Worm (Caenorhabditis elegans) whole organism, L3 larva: Measurements from ENCODE around the gene R102.11.

Experiments
- R02D3.7 ChIP-seq: fragments of 150-350 bp; optimal IDR thresholded peaks from 2 replicates; lab custom pipeline; 2014; ENCODE audit warnings: missing biosample characterization, missing genetic modification characterization
- ZK546.5 ChIP-seq: sonication (generic microtip); optimal IDR thresholded peaks from 2 replicates; lab custom pipeline; 2017; ENCODE audit warnings: missing biosample characterization, missing genetic modification characterization
- aly-2 ChIP-seq: fragments of 150-350 bp; optimal IDR thresholded peaks from 2 replicates; lab custom pipeline; 2014; ENCODE audit warnings: missing biosample characterization, missing genetic modification characterization
- ama-1 ChIP-seq: fragments of 150-350 bp; optimal IDR thresholded peaks from 2 replicates; lab custom pipeline; 2018
- ceh-28 ChIP-seq: fragments of 150-350 bp; optimal IDR thresholded peaks from 2 replicates; lab custom pipeline; 2014; ENCODE audit warnings: missing biosample characterization, missing genetic modification reagents, missing genetic modification characterization
- ceh-82 ChIP-seq: fragments of 150-350 bp; optimal IDR thresholded peaks from 2 replicates; lab custom pipeline; 2014; ENCODE audit warnings: missing biosample characterization, missing genetic modification characterization
- ceh-9 ChIP-seq: sonication (generic microtip); optimal IDR thresholded peaks from 2 replicates; lab custom pipeline; 2018; ENCODE audit warnings: missing biosample characterization, missing genetic modification characterization
- egl-27 ChIP-seq: sonication (generic microtip); optimal IDR thresholded peaks from 4 replicates; lab custom pipeline; 2017; ENCODE audit warnings: missing biosample characterization, missing genetic modification reagents, missing genetic modification characterization
- elt-2 ChIP-seq: sonication (generic microtip); optimal IDR thresholded peaks from 2 replicates; lab custom pipeline; 2016; ENCODE audit warnings: missing genetic modification reagents, mild to moderate bottlenecking, missing genetic modification characterization, missing compliant biosample characterization
- elt-3 ChIP-seq, 3 experiments: fragments of 150-350 bp in 1 of 3; sonication (generic microtip) in 2 of 3; optimal IDR thresholded peaks; 2 replicates in 2 of 3; 4 replicates in 1 of 3; lab custom pipeline; 2014 to 2017; ENCODE audit warnings: missing biosample characterization in 3 of 3, missing genetic modification characterization in 3 of 3
- eor-1 ChIP-seq, 2 experiments: fragments of 150-350 bp; optimal IDR thresholded peaks; 2 replicates each; lab custom pipeline; 2014 to 2018; ENCODE audit warnings: missing biosample characterization in 2 of 2, missing genetic modification characterization in 2 of 2
- fkh-10 ChIP-seq: sonication (generic microtip); optimal IDR thresholded peaks from 2 replicates; lab custom pipeline; 2017; ENCODE audit warnings: missing biosample characterization, missing genetic modification reagents, missing genetic modification characterization
- fkh-2 ChIP-seq: fragments of 150-350 bp; optimal IDR thresholded peaks from 2 replicates; lab custom pipeline; 2014; ENCODE audit warnings: missing biosample characterization, missing genetic modification reagents, missing genetic modification characterization
- fos-1 ChIP-seq: fragments of 150-350 bp; optimal IDR thresholded peaks from 2 replicates; lab custom pipeline; 2014; ENCODE audit warnings: missing biosample characterization, missing genetic modification characterization
- jun-1 ChIP-seq: fragments of 150-350 bp; optimal IDR thresholded peaks from 2 replicates; lab custom pipeline; 2014; ENCODE audit warnings: missing biosample characterization, missing genetic modification reagents, missing genetic modification characterization
- lin-15B ChIP-seq: fragments of 150-350 bp; optimal IDR thresholded peaks from 2 replicates; lab custom pipeline; 2014; ENCODE audit warnings: missing biosample characterization, missing genetic modification characterization
- lin-39 ChIP-seq: fragments of 150-350 bp; optimal IDR thresholded peaks from 2 replicates; lab custom pipeline; 2018; ENCODE audit warnings: missing biosample characterization, missing genetic modification reagents, missing genetic modification characterization
- mml-1 ChIP-seq: fragments of 150-350 bp; sonication (generic microtip); optimal IDR thresholded peaks from 3 replicates; lab custom pipeline; 2014; ENCODE audit warnings: missing biosample characterization, missing genetic modification characterization
- nfya-1 ChIP-seq: sonication (generic microtip); optimal IDR thresholded peaks from 2 replicates; lab custom pipeline; 2017; ENCODE audit warnings: missing genetic modification characterization, mild to moderate bottlenecking, missing compliant biosample characterization, antibody characterized with exemption, moderate library complexity; ENCODE audit not compliant: insufficient read depth
- nhr-11 ChIP-seq: fragments of 150-350 bp; optimal IDR thresholded peaks from 2 replicates; lab custom pipeline; 2014; ENCODE audit warnings: missing biosample characterization, missing genetic modification characterization
- nhr-12 ChIP-seq: fragments of 150-350 bp; optimal IDR thresholded peaks from 2 replicates; lab custom pipeline; 2014; ENCODE audit warnings: missing biosample characterization, missing genetic modification characterization
- nhr-23 ChIP-seq: fragments of 150-350 bp; optimal IDR thresholded peaks from 2 replicates; lab custom pipeline; 2014; ENCODE audit warnings: missing biosample characterization, missing genetic modification reagents, missing genetic modification characterization
- nhr-237 ChIP-seq: fragments of 150-350 bp; optimal IDR thresholded peaks from 2 replicates; lab custom pipeline; 2014; ENCODE audit warnings: missing biosample characterization, missing genetic modification characterization
- nhr-28 ChIP-seq: fragments of 150-350 bp; optimal IDR thresholded peaks from 2 replicates; lab custom pipeline; 2014; ENCODE audit warnings: missing biosample characterization, missing genetic modification characterization
- nhr-43 ChIP-seq: sonication (generic microtip); optimal IDR thresholded peaks from 2 replicates; lab custom pipeline; 2016; ENCODE audit warnings: mild to moderate bottlenecking, missing genetic modification characterization, missing compliant biosample characterization; ENCODE audit not compliant: poor library complexity, severe bottlenecking
- nhr-77 ChIP-seq: fragments of 150-350 bp; optimal IDR thresholded peaks from 2 replicates; lab custom pipeline; 2014; ENCODE audit warnings: missing biosample characterization, missing genetic modification characterization
- pha-4 ChIP-seq: fragments of 150-350 bp; optimal IDR thresholded peaks from 2 replicates; lab custom pipeline; 2014; ENCODE audit warnings: missing biosample characterization, missing genetic modification reagents, missing genetic modification characterization
- pqm-1 ChIP-seq: fragments of 150-350 bp; optimal IDR thresholded peaks from 2 replicates; lab custom pipeline; 2017; ENCODE audit warnings: missing biosample characterization, missing genetic modification characterization, inconsistent platforms
- sea-2 ChIP-seq: fragments of 150-350 bp; sonication (generic microtip); optimal IDR thresholded peaks from 4 replicates; lab custom pipeline; 2014; ENCODE audit warnings: missing biosample characterization, missing genetic modification reagents, missing genetic modification characterization
- skn-1 ChIP-seq: fragments of 150-350 bp; optimal IDR thresholded peaks from 2 replicates; lab custom pipeline; 2014; ENCODE audit warnings: missing biosample characterization, missing genetic modification characterization
- snpc-4 ChIP-seq: fragments of 150-350 bp; optimal IDR thresholded peaks from 2 replicates; lab custom pipeline; 2014; ENCODE audit warnings: missing biosample characterization, missing genetic modification characterization
- tbx-2 ChIP-seq: sonication (generic microtip); optimal IDR thresholded peaks from 2 replicates; lab custom pipeline; 2016; ENCODE audit warnings: mild to moderate bottlenecking, missing genetic modification characterization, missing compliant biosample characterization
- unc-39 ChIP-seq: sonication (generic microtip); optimal IDR thresholded peaks from 4 replicates; lab custom pipeline; 2017; ENCODE audit warnings: missing biosample characterization, missing genetic modification characterization
- unc-62 ChIP-seq: fragments of 150-350 bp; sonication (generic microtip); optimal IDR thresholded peaks from 4 replicates; lab custom pipeline; 2014; ENCODE audit warnings: missing biosample characterization, missing genetic modification reagents, missing genetic modification characterization
- zag-1 ChIP-seq: fragments of 150-350 bp; optimal IDR thresholded peaks from 2 replicates; lab custom pipeline; 2014; ENCODE audit warnings: missing biosample characterization, missing genetic modification characterization
- ztf-11 ChIP-seq: fragments of 150-350 bp; optimal IDR thresholded peaks from 2 replicates; lab custom pipeline; 2014; ENCODE audit warnings: missing biosample characterization, missing genetic modification characterization
- ztf-4 ChIP-seq: fragments of 150-350 bp; optimal IDR thresholded peaks from 2 replicates; lab custom pipeline; 2014; ENCODE audit warnings: missing biosample characterization, missing genetic modification characterization

R102.11 gene

DNA sequence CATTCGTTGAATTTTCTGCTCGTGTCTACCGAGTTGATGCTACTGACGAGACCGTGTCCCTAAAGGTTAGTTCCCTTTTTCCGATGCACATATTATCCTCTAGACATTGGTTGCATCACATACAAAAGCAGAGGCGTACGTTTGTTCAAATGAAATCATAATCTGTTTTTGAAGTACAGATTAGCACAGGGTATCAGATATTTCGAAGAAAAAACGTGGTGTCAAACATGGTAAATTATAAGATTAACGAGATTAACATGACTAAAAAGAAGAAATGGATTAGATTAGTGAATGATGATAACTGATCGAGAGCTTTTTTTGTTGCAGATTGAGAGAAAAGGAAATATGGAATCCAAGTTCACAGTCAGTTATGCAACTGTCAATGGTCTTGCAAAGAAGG lies 19.3 kb upstream of the R102.11 start:
- TF ChIP-seq aly-2 (tag; lab: Kevin White, UChicago), result no peak
- TF ChIP-seq skn-1 (tag; lab: Kevin White, UChicago), result no peak
- no peak for TF ChIP-seq ama-1 (lab: Kevin White, UChicago)
- no peak for TF ChIP-seq nhr-77 (tag; lab: Kevin White, UChicago)
- no peak for TF ChIP-seq elt-3 (tag; optimal IDR thresholded peaks at IDR 0.05; lab: Kevin White, UChicago)
- no peak for TF ChIP-seq egl-27
- TF ChIP-seq fkh-2 (tag; lab: Kevin White, UChicago), result no peak
- TF ChIP-seq nhr-23 (tag; lab: Kevin White, UChicago), result no peak
- no peak for TF ChIP-seq sea-2 (GFP tag; lab: Kevin White, UChicago)
- no peak for TF ChIP-seq fos-1 (tag; lab: Kevin White, UChicago)
- TF ChIP-seq ceh-82 (tag; lab: Kevin White, UChicago), result no peak
- no peak for TF ChIP-seq unc-39 (tag; lab: Kevin White, UChicago)
- TF ChIP-seq nhr-43 (tag; lab: Kevin White, UChicago), result no peak
- TF ChIP-seq ZK546.5 (tag; lab: Kevin White, UChicago), result no peak
- TF ChIP-seq nfya-1 (tag; lab: Kevin White, UChicago), result no peak
- no peak for TF ChIP-seq unc-62 (GFP tag; lab: Kevin White, UChicago)
- no peak for TF ChIP-seq eor-1 (tag; optimal IDR thresholded peaks at IDR 0.05; lab: Kevin White, UChicago)
- TF ChIP-seq ztf-4 (tag; lab: Kevin White, UChicago), result no peak
- TF ChIP-seq nhr-11, result no peak
- no peak for TF ChIP-seq jun-1 (tag; lab: Kevin White, UChicago)

DNA sequence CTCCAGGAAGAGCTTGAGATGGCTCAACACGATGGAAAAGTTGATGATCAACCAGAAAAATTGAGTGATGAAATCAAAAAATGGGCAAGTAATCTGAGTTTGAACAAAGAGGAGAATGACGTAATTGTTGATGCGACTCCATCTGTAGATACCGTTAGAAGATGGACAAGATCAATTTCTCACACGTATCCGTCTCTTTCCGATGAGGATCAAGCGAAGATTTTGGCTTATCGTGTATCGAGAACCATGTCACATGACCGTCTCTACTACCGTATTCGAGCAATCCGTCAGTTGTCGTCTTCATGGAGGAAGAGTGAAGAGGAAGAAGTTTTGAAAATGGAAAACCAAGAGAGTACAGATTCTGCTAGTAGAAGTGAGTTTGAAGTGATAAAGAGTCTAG lies 18.5 kb upstream of the R102.11 start:
- TF ChIP-seq lin-15B (tag; lab: Kevin White, UChicago) (no peak), nhr-11 (no peak), fos-1 (tag; lab: Kevin White, UChicago) (no peak), nhr-12 (tag; lab: Kevin White, UChicago) (no peak), fkh-10 (GFP tag; lab: Kevin White, UChicago) (no peak), ceh-9 (no peak)
- TF ChIP-seq, all 47 proteins: peak for 0

DNA sequence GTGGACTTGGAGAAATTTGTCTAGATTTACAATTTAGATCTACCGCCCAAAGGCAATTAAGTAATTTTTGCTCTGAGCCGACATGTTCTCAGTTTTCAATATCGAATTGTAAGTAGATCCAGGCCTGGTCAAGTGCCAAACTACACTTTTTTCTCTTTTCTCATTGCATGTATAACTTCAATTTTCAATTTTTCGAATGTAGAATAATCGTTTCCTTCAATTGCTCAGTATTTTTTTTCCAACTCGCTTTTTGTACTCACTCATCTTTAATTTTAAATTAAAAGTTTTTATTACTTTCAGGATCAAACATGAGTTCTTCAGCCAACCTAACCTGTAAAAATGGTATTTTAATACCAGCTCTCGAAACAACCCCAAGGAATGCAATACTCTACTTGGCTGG lies 16.8 kb upstream of the R102.11 start, which contains the start of gene ncx-3:
TSS of gene ncx-3 (plus strand) at position 301 of the 400 bp plus-strand sequence.
- TF ChIP-seq nhr-43 (tag; lab: Kevin White, UChicago), result no peak
- TF ChIP-seq ZK546.5 (tag; lab: Kevin White, UChicago), result no peak
- TF ChIP-seq nhr-12 (tag; lab: Kevin White, UChicago), result no peak
- TF ChIP-seq, all 47 proteins: peak for 0

DNA sequence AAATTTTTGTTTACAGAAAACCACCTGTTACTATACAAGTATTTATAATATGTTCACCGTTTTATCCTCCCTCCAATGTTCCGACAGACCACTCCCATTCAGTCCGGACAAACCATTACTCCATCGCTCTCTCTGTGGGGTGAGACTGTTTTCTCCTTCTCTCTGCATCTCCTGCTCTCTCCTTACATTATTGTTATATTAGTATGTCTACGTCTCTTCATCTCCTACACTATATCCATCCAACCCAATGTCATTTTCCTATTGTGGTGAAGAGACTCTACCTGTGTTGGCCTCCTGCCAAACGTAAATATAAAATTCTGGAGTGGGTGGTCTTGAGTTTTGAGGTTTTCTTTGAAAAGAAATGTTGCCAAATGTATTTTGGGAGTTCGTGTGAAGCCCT lies 15.0 kb upstream of the R102.11 start:
- TF ChIP-seq nfya-1 (tag; lab: Kevin White, UChicago), result no peak
- no peak for TF ChIP-seq nhr-12 (tag; lab: Kevin White, UChicago)
- no peak for TF ChIP-seq elt-3 (tag; optimal IDR thresholded peaks at IDR 0.05; lab: Kevin White, UChicago)
- TF ChIP-seq snpc-4 (tag; lab: Kevin White, UChicago), result no peak
- no peak for TF ChIP-seq ztf-11
- no peak for TF ChIP-seq tbx-2 (tag; lab: Kevin White, UChicago)
- no peak for TF ChIP-seq fkh-10 (GFP tag; lab: Kevin White, UChicago)
- TF ChIP-seq ceh-9, result no peak
- TF ChIP-seq ceh-28, result no peak
- no peak for TF ChIP-seq mml-1
- no peak for TF ChIP-seq nhr-77 (tag; lab: Kevin White, UChicago)
- peak; percentile 2 for TF ChIP-seq elt-2
- no peak for TF ChIP-seq R02D3.7
- TF ChIP-seq nhr-237, result no peak
- no peak for TF ChIP-seq unc-39 (tag; lab: Kevin White, UChicago)
- no peak for TF ChIP-seq ztf-4 (tag; lab: Kevin White, UChicago)
- peak; percentile 7 for TF ChIP-seq pqm-1 (tag; lab: Kevin White, UChicago)
- no peak for TF ChIP-seq jun-1 (tag; lab: Kevin White, UChicago)
- TF ChIP-seq ceh-82 (tag; lab: Kevin White, UChicago), result no peak
- TF ChIP-seq skn-1 (tag; lab: Kevin White, UChicago), result no peak
- TF ChIP-seq lin-39 (tag; lab: Kevin White, UChicago), result no peak
- no peak for TF ChIP-seq fkh-2 (tag; lab: Kevin White, UChicago)
- no peak for TF ChIP-seq nhr-28 (tag; lab: Kevin White, UChicago)
- no peak for TF ChIP-seq zag-1 (tag; lab: Kevin White, UChicago)
- no peak for TF ChIP-seq ZK546.5 (tag; lab: Kevin White, UChicago)
- TF ChIP-seq pha-4 (tag; lab: Kevin White, UChicago), result peak; percentile 78
